Worm (Caenorhabditis elegans): ENCODE measurements around the gene hlh-30.

- TF ChIP-seq ama-1 (optimal IDR thresholded peaks at IDR 0.05) (no peak), hpl-2 (GFP tag; optimal IDR thresholded peaks at IDR 0.05) (no peak), grh-1 (GFP tag; IDR thresholded peaks at IDR 0.05) (no peak), lin-15B (tag; optimal IDR thresholded peaks at IDR 0.05) (no peak), zag-1 (tag; optimal IDR thresholded peaks at IDR 0.05) (no peak), skn-1 (tag; optimal IDR thresholded peaks at IDR 0.05) (no peak), pag-3 (tag; optimal IDR thresholded peaks at IDR 0.05; ENCODE audit: borderline replicate concordance, insufficient read depth) (no peak), Y116A8C.19 (tag; optimal IDR thresholded peaks at IDR 0.05; ENCODE audit: borderline replicate concordance) (no peak)
Measured at ce11 chrIV:3993292-3993691, 41.5 kb downstream of the hlh-30 start, which contains the start of gene F47C12.6.

All from whole organism, L1 larva.